Fruit fly (Drosophila melanogaster) whole organism, embryonic: ENCODE data around the gene Datp.

ENCODE experiments used
- ATbp ChIP-seq: fragments of 200-800 bp; sonication (Bioruptor generic); optimal IDR thresholded peaks from 2 replicates; lab custom pipeline; 2017; ENCODE audit warnings: missing biosample characterization, mild to moderate bottlenecking, missing genetic modification characterization, missing genetic modification reagents
- Abd-B ChIP-seq: fragments of 200-800 bp; sonication (Bioruptor generic); optimal IDR thresholded peaks from 2 replicates; lab custom pipeline; 2018; ENCODE audit warnings: missing biosample characterization, mild to moderate bottlenecking, missing genetic modification characterization, moderate library complexity
- Adf1 ChIP-seq: fragments of 200-800 bp; sonication (Bioruptor generic); IDR thresholded peaks from 2 replicates; pipeline ENCODE4 v1.3.6; 2022; ENCODE audit warnings: missing biosample characterization, missing genetic modification characterization
- BEAF-32 ChIP-seq: fragments of 200-800 bp; sonication (Bioruptor generic); optimal IDR thresholded peaks from 3 replicates; lab custom pipeline; 2017; ENCODE audit warnings: missing biosample characterization, missing genetic modification characterization, mild to moderate bottlenecking, moderate library complexity, missing genetic modification reagents
- Blimp-1 ChIP-seq: fragments of 200-800 bp; sonication (Bioruptor generic); optimal IDR thresholded peaks from 3 replicates; lab custom pipeline; 2018; ENCODE audit warnings: missing biosample characterization, missing genetic modification characterization, mild to moderate bottlenecking, moderate library complexity, missing genetic modification reagents
- CG10462 ChIP-seq: fragments of 200-800 bp; sonication (Bioruptor generic); optimal IDR thresholded peaks from 2 replicates; lab custom pipeline; 2016; ENCODE audit warnings: missing biosample characterization, missing genetic modification characterization
- CG10565 ChIP-seq: fragments of 200-800 bp; sonication (Bioruptor generic); optimal IDR thresholded peaks from 3 replicates; lab custom pipeline; 2016; ENCODE audit warnings: missing biosample characterization, mild to moderate bottlenecking, missing genetic modification characterization
- CG11085 ChIP-seq: fragments of 200-800 bp; sonication (Bioruptor generic); IDR thresholded peaks from 2 replicates; pipeline ENCODE4 v1.3.6; 2022; ENCODE audit warnings: missing biosample characterization, missing genetic modification characterization
- CG11093 ChIP-seq: fragments of 200-800 bp; sonication (Bioruptor generic); IDR thresholded peaks from 3 replicates; pipeline ENCODE4 v1.3.6; 2022; ENCODE audit warnings: missing biosample characterization, missing genetic modification characterization
- CG15696 ChIP-seq: fragments of 200-800 bp; sonication (Bioruptor generic); optimal IDR thresholded peaks from 2 replicates; lab custom pipeline; 2019; ENCODE audit warnings: missing biosample characterization, mild to moderate bottlenecking, missing genetic modification characterization, moderate library complexity
- CG18011 ChIP-seq: fragments of 200-800 bp; sonication (Bioruptor generic); optimal IDR thresholded peaks from 2 replicates; lab custom pipeline; 2017; ENCODE audit warnings: missing biosample characterization, missing genetic modification characterization, mild to moderate bottlenecking, moderate library complexity, missing genotype
- CG31365 ChIP-seq: fragments of 200-800 bp; sonication (Bioruptor generic); optimal IDR thresholded peaks from 2 replicates; lab custom pipeline; 2018; ENCODE audit warnings: missing biosample characterization, mild to moderate bottlenecking, missing genetic modification characterization
- CG3163 ChIP-seq: fragments of 200-800 bp; sonication (Bioruptor generic); optimal IDR thresholded peaks from 3 replicates; lab custom pipeline; 2016; ENCODE audit warnings: missing biosample characterization, missing genetic modification characterization
- CG3407 ChIP-seq: fragments of 200-800 bp; sonication (Bioruptor generic); optimal IDR thresholded peaks from 2 replicates; lab custom pipeline; 2018; ENCODE audit warnings: missing biosample characterization, mild to moderate bottlenecking, missing genetic modification characterization
- CG43689 ChIP-seq: fragments of 200-800 bp; sonication (Bioruptor generic); IDR thresholded peaks from 2 replicates; pipeline ENCODE4 v1.3.6; 2022; ENCODE audit warnings: missing biosample characterization, missing genetic modification characterization
- CG4404 ChIP-seq: fragments of 200-800 bp; sonication (Bioruptor generic); IDR thresholded peaks from 2 replicates; pipeline ENCODE4 v1.3.6; 2022; ENCODE audit warnings: missing biosample characterization, missing genetic modification characterization
- CG4730 ChIP-seq: fragments of 200-800 bp; sonication (Bioruptor generic); IDR thresholded peaks from 2 replicates; pipeline ENCODE4 v1.3.6; 2022; ENCODE audit warnings: missing biosample characterization, missing genetic modification characterization
- CG7963 ChIP-seq: fragments of 200-800 bp; sonication (Bioruptor generic); IDR thresholded peaks from 3 replicates; pipeline ENCODE4 v1.3.6; 2022; ENCODE audit warnings: missing biosample characterization, missing genetic modification characterization; ENCODE audit not compliant: partially characterized antibody
- CG7987 ChIP-seq: fragments of 200-800 bp; sonication (Bioruptor generic); optimal IDR thresholded peaks from 2 replicates; lab custom pipeline; 2018; ENCODE audit warnings: missing biosample characterization, mild to moderate bottlenecking, missing genetic modification characterization, moderate library complexity
- CG8290 ChIP-seq, 3 experiments: fragments of 200-800 bp; sonication (Bioruptor generic); optimal IDR thresholded peaks; 2 replicates each; lab custom pipeline; 2016 to 2019; ENCODE audit warnings: missing biosample characterization in 3 of 3, missing genetic modification characterization in 3 of 3, mild to moderate bottlenecking in 2 of 3, moderate library complexity in 1 of 3
- CHES-1-like ChIP-seq: fragments of 200-800 bp; sonication (Bioruptor generic); optimal IDR thresholded peaks from 2 replicates; lab custom pipeline; 2016; ENCODE audit warnings: missing biosample characterization, missing genetic modification characterization
- Doc2 ChIP-seq: fragments of 200-800 bp; sonication (Bioruptor generic); IDR thresholded peaks from 2 replicates; pipeline ENCODE4 v1.3.6; 2022; ENCODE audit warnings: missing biosample characterization, missing genetic modification characterization
- Hmx ChIP-seq: fragments of 200-800 bp; sonication (Bioruptor generic); optimal IDR thresholded peaks from 2 replicates; lab custom pipeline; 2016; ENCODE audit warnings: missing biosample characterization, missing genetic modification characterization
- Hr39 ChIP-seq: fragments of >200 bp; optimal IDR thresholded peaks from 2 replicates; lab custom pipeline; 2017
- Max ChIP-seq: fragments of 200-800 bp; sonication (Bioruptor generic); optimal IDR thresholded peaks from 2 replicates; lab custom pipeline; 2016; ENCODE audit warnings: missing biosample characterization, mild to moderate bottlenecking, missing genetic modification characterization
- Med ChIP-seq: fragments of 200-800 bp; sonication (Bioruptor generic); peaks from one replicate; lab custom pipeline; 2016; ENCODE audit warnings: missing biosample characterization, missing genetic modification characterization, mild to moderate bottlenecking, inconsistent platforms, moderate library complexity
- PHDP ChIP-seq: fragments of 200-800 bp; sonication (Bioruptor generic); optimal IDR thresholded peaks from 3 replicates; lab custom pipeline; 2018; ENCODE audit warnings: missing biosample characterization, mild to moderate bottlenecking, missing genetic modification characterization, moderate library complexity
- ara ChIP-seq: fragments of 200-800 bp; sonication (Bioruptor generic); IDR thresholded peaks from 2 replicates; pipeline ENCODE4 v1.3.6; 2022; ENCODE audit warnings: missing biosample characterization, missing genetic modification characterization
- caup ChIP-seq: fragments of 200-800 bp; sonication (Bioruptor generic); optimal IDR thresholded peaks from 3 replicates; lab custom pipeline; 2017; ENCODE audit warnings: missing biosample characterization, mild to moderate bottlenecking, missing genetic modification characterization, moderate library complexity; ENCODE audit not compliant: severe bottlenecking
- crol ChIP-seq: fragments of 200-800 bp; sonication (Bioruptor generic); IDR thresholded peaks from 2 replicates; pipeline ENCODE4 v1.3.6; 2022; ENCODE audit warnings: missing biosample characterization, missing genetic modification characterization
- hbn ChIP-seq: fragments of 200-800 bp; sonication (Bioruptor generic); IDR thresholded peaks from 2 replicates; pipeline ENCODE4 v1.3.6; 2022; ENCODE audit warnings: missing biosample characterization, missing genetic modification characterization; ENCODE audit not compliant: partially characterized antibody
- kay ChIP-seq: fragments of 200-800 bp; sonication (Bioruptor generic); optimal IDR thresholded peaks from 2 replicates; lab custom pipeline; 2016; ENCODE audit warnings: missing biosample characterization, missing genetic modification characterization
- ken ChIP-seq: fragments of 200-800 bp; sonication (Bioruptor generic); IDR thresholded peaks from 3 replicates; pipeline ENCODE4 v1.3.6; 2022; ENCODE audit warnings: missing biosample characterization, missing genetic modification characterization
- kni ChIP-seq: fragments of 200-800 bp; sonication (Bioruptor generic); optimal IDR thresholded peaks from 3 replicates; lab custom pipeline; 2017; ENCODE audit warnings: mild to moderate bottlenecking, missing biosample characterization, missing genetic modification reagents, missing genetic modification characterization
- lab ChIP-seq: fragments of 200-800 bp; sonication (Bioruptor generic); optimal IDR thresholded peaks from 3 replicates; lab custom pipeline; 2017; ENCODE audit warnings: missing biosample characterization, missing genetic modification characterization, mild to moderate bottlenecking, moderate library complexity, missing genetic modification reagents
- nau ChIP-seq: fragments of 200-800 bp; sonication (Bioruptor generic); optimal IDR thresholded peaks from 3 replicates; lab custom pipeline; 2017; ENCODE audit warnings: missing biosample characterization, mild to moderate bottlenecking, missing genetic modification characterization, missing genetic modification reagents
- prd ChIP-seq, 3 experiments: fragments of >200 bp in 2 of 3; fragments of 200-800 bp in 1 of 3; sonication (Bioruptor generic) in 1 of 3; optimal IDR thresholded peaks in 2 of 3; IDR thresholded peaks in 1 of 3; 2 replicates in 2 of 3; 3 replicates in 1 of 3; pipeline versions ENCODE4 v1.3.6 to Lab custom; 2017 to 2022; ENCODE audit warnings: missing biosample characterization in 1 of 3, missing genetic modification characterization in 1 of 3
- ro ChIP-seq: fragments of 200-800 bp; sonication (Bioruptor generic); IDR thresholded peaks from 2 replicates; pipeline ENCODE4 v1.3.6; 2022; ENCODE audit warnings: missing biosample characterization, missing genetic modification characterization
- salm ChIP-seq: fragments of 200-800 bp; sonication (Bioruptor generic); optimal IDR thresholded peaks from 2 replicates; lab custom pipeline; 2018; ENCODE audit warnings: missing biosample characterization, mild to moderate bottlenecking, missing genetic modification characterization
- schlank ChIP-seq: fragments of 200-800 bp; sonication (Bioruptor generic); optimal IDR thresholded peaks from 2 replicates; lab custom pipeline; 2018; ENCODE audit warnings: missing biosample characterization, mild to moderate bottlenecking, missing genetic modification characterization
- sisA ChIP-seq: fragments of 200-800 bp; sonication (Bioruptor generic); IDR thresholded peaks from 2 replicates; pipeline ENCODE4 v1.3.6; 2022; ENCODE audit warnings: missing biosample characterization, missing genetic modification characterization
- slbo ChIP-seq: fragments of 200-800 bp; sonication (Bioruptor generic); IDR thresholded peaks from 2 replicates; pipeline ENCODE4 v1.3.6; 2022; ENCODE audit warnings: missing biosample characterization, missing genetic modification characterization
- tio ChIP-seq: fragments of 200-800 bp; sonication (Bioruptor generic); optimal IDR thresholded peaks from 2 replicates; lab custom pipeline; 2017; ENCODE audit warnings: missing biosample characterization, missing genetic modification characterization, inconsistent platforms
- tll ChIP-seq, 2 experiments: fragments of 200-800 bp in 1 of 2; fragments of >200 bp in 1 of 2; sonication (Bioruptor generic) in 1 of 2; optimal IDR thresholded peaks; 2 replicates each; lab custom pipeline; 2017 to 2019; ENCODE audit warnings: missing biosample characterization in 2 of 2, missing genetic modification characterization in 2 of 2, mild to moderate bottlenecking in 1 of 2, moderate library complexity in 1 of 2
- trem ChIP-seq: fragments of 200-800 bp; optimal IDR thresholded peaks from 3 replicates; lab custom pipeline; 2019; ENCODE audit warnings: missing biosample characterization, mild to moderate bottlenecking, missing genetic modification characterization, moderate library complexity
- ttk ChIP-seq: fragments of 200-800 bp; sonication (Bioruptor generic); IDR thresholded peaks from 2 replicates; pipeline ENCODE4 v2.1.2; 2022; ENCODE audit warnings: missing biosample characterization, missing genetic modification characterization
- z ChIP-seq: fragments of 200-800 bp; sonication (Bioruptor generic); IDR thresholded peaks from 3 replicates; pipeline ENCODE4 v1.3.6; 2022; ENCODE audit warnings: missing biosample characterization, missing genetic modification characterization

The Datp gene

DNA sequence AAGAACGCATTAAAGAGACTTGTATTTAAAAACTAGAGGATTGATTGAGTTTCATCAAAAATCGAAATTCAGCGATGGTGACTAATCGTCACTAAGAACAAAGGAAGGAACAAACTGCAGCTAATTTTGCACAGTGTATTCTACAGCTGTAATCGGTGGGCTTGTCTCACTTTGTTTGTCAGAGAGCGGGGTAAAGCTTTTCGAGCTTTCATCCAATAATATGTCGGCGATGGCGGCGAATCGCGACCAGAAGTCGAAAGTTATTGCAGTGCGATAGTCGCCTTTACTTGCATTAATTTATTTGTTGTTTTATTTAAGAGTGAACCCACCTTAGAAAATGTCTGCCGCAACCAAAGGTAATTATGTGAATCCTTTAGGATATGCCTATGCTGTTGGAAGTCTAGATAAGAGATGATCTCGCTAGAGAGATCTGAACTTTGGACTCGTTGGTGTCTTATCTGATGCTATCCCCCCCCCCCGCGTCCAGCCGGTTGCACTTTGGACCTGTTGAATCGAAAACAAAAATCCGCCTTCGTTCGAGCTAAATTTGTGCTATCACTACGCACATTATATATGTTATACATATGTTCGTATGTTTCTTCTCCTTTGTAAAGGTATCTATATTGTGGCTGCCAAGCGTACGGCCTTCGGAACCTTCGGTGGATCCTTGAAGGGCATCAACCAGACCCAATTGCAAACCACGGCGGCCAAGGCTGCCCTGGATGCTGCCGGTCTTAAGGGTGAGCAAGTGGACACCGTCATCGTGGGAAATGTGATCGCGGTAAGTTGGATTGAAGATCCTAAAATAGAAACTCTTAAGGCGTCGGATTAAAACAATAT lies 23.4 kb downstream of the Datp start, which contains the start of gene yip2 (continued):
- no peak for TF ChIP-seq z (GFP tag; lab: Robert Waterston, UW)
- TF ChIP-seq kni (GFP tag; lab: Kevin White, UChicago) = no peak
- no peak for TF ChIP-seq CG43689 (GFP tag; lab: Robert Waterston, UW)
- TF ChIP-seq CG4404 (GFP tag; lab: Robert Waterston, UW) = no peak
- TF ChIP-seq prd (optimal IDR thresholded peaks at IDR 0.05; lab: Kevin White, UChicago) = no peak
- peak; percentile 65 for TF ChIP-seq prd (GFP tag; IDR thresholded peaks at IDR 0.05; lab: Robert Waterston, UW)
- peak; percentile 18 for TF ChIP-seq CG10462
- no peak for TF ChIP-seq Hr39 (lab: Kevin White, UChicago)
- TF ChIP-seq CG11085 (GFP tag; lab: Robert Waterston, UW) = no peak
- TF ChIP-seq CG3407 (GFP tag; lab: Kevin White, UChicago) = peak; percentile 37
- peak; percentile 55 for TF ChIP-seq caup (GFP tag; lab: Kevin White, UChicago)
- 0 out of 2 replicates have a peak, but pooled peaks have one; percentile 17 for TF ChIP-seq sisA (GFP tag; lab: Robert Waterston, UW)
- TF ChIP-seq salm (tag; lab: Kevin White, UChicago) = peak; percentile 29
- TF ChIP-seq CG15696 (tag; lab: Kevin White, UChicago) = no peak
- no peak for TF ChIP-seq Max (GFP tag; lab: Kevin White, UChicago)
- TF ChIP-seq ara (GFP tag; lab: Robert Waterston, UW) = peak; percentile 35; the same call in 1 of the 2 replicates
- peak; percentile 74 for TF ChIP-seq kay
- peak; percentile 75 for TF ChIP-seq slbo (GFP tag; lab: Robert Waterston, UW)
- TF ChIP-seq CG4730 (GFP tag; lab: Robert Waterston, UW) = 0 out of 2 replicates have a peak, but pooled peaks have one; percentile 36
- TF ChIP-seq tio (GFP tag; lab: Kevin White, UChicago) = no peak
- peak; percentile 41 for TF ChIP-seq CG18011
- TF ChIP-seq BEAF-32 = peak; percentile 2
- TF ChIP-seq CG11093 (GFP tag; lab: Robert Waterston, UW) = no peak
- TF ChIP-seq Blimp-1 (GFP tag; lab: Kevin White, UChicago) = peak; percentile 42
- TF ChIP-seq ro (GFP tag; lab: Robert Waterston, UW) = no peak
- TF ChIP-seq CG7987 (GFP tag; lab: Kevin White, UChicago) = peak; percentile 37
- TF ChIP-seq CG3163 (GFP tag; lab: Kevin White, UChicago) = peak; percentile 48
- TF ChIP-seq CG31365 = no peak
- TF ChIP-seq Doc2 (GFP tag; lab: Robert Waterston, UW) = no peak
- TF ChIP-seq CHES-1-like = peak; percentile 65
- peak; percentile 74 for TF ChIP-seq nau (GFP tag; lab: Kevin White, UChicago)
- no peak for TF ChIP-seq CG7963 (GFP tag; lab: Robert Waterston, UW)
- peak; percentile 21 for TF ChIP-seq schlank
- TF ChIP-seq lab = peak; percentile 79
- peak; percentile 38; the same call in 1 of the 2 replicates for TF ChIP-seq Adf1 (GFP tag; lab: Robert Waterston, UW)
- TF ChIP-seq ttk (GFP tag; lab: Robert Waterston, UW) = peak; percentile 57
- no peak for TF ChIP-seq Abd-B (GFP tag; lab: Kevin White, UChicago)
- peak; percentile 71 for TF ChIP-seq PHDP (tag; lab: Kevin White, UChicago)
- TF ChIP-seq crol = peak; percentile 66
- no peak for TF ChIP-seq hbn
- no peak for TF ChIP-seq trem (tag; lab: Kevin White, UChicago)
- TF ChIP-seq ATbp (GFP tag; lab: Kevin White, UChicago) = peak; percentile 44
- TF ChIP-seq CG10565 (GFP tag; lab: Kevin White, UChicago) = no peak
- peak; percentile 26 for TF ChIP-seq Hmx (GFP tag; lab: Kevin White, UChicago)
- no peak; the same call in 2 of the 3 replicates for TF ChIP-seq ken
- TF ChIP-seq Med (GFP tag; lab: Kevin White, UChicago) = peak; percentile 94
- TF ChIP-seq CG8290 (GFP tag; optimal IDR thresholded peaks at IDR 0.05; lab: Kevin White, UChicago) = no peak
- peak in 1 of 2 experiments; percentile 86 for TF ChIP-seq CG8290 (tag; optimal IDR thresholded peaks at IDR 0.05; lab: Kevin White, UChicago)
- TF ChIP-seq tll (GFP tag; optimal IDR thresholded peaks at IDR 0.05; lab: Kevin White, UChicago) = no peak
